Worm (Caenorhabditis elegans) whole organism, midembryonic: ENCODE measurements around the gene H01M10.2.

Experiments
- T22C8.4 ChIP-seq: fragments of 200-800 bp; sonication (Bioruptor generic); IDR thresholded peaks from 2 replicates; pipeline ENCODE4 v1.3.6; 2022; ENCODE audit warnings: missing genetic modification characterization, missing compliant biosample characterization
- flt-1 ChIP-seq: fragments of 200-800 bp; sonication (Bioruptor generic); IDR thresholded peaks from 2 replicates; pipeline ENCODE4 v1.3.6; 2022; ENCODE audit warnings: missing genetic modification characterization, missing compliant biosample characterization
- tab-1 ChIP-seq: fragments of 200-800 bp; sonication (Bioruptor generic); IDR thresholded peaks from 2 replicates; pipeline ENCODE4 v1.3.6; 2022; ENCODE audit warnings: missing genetic modification characterization, missing compliant biosample characterization

ce11 chrX:2544645-2545044 is 40.9 kb downstream of the H01M10.2 start:
- TF ChIP-seq flt-1 (GFP tag; lab: Robert Waterston, UW) (no peak), T22C8.4 (GFP tag; lab: Robert Waterston, UW) (no peak), tab-1 (GFP tag; lab: Robert Waterston, UW) (no peak)
